Worm (Caenorhabditis elegans) whole organism, L1 larva: Measurements from ENCODE around the gene qns-1.

Experiments used
- C34B4.2 ChIP-seq: sonication (generic microtip); optimal IDR thresholded peaks from 2 replicates; lab custom pipeline; 2017; ENCODE audit warnings: mild to moderate bottlenecking, missing genetic modification characterization, missing compliant biosample characterization
- F16B12.6 ChIP-seq: fragments of 150-350 bp; optimal IDR thresholded peaks from 2 replicates; lab custom pipeline; 2014; ENCODE audit warnings: missing biosample characterization, missing genetic modification characterization
- Y116A8C.19 ChIP-seq: sonication (generic microtip); optimal IDR thresholded peaks from 2 replicates; lab custom pipeline; 2016; ENCODE audit warnings: missing compliant biosample characterization, missing genetic modification characterization, borderline replicate concordance
- aha-1 ChIP-seq: fragments of 150-350 bp; optimal IDR thresholded peaks from 2 replicates; lab custom pipeline; 2014; ENCODE audit warnings: missing biosample characterization, missing genetic modification characterization
- aly-2 ChIP-seq: fragments of 150-350 bp; optimal IDR thresholded peaks from 2 replicates; lab custom pipeline; 2014; ENCODE audit warnings: missing biosample characterization, missing genetic modification characterization
- ama-1 ChIP-seq: fragments of 150-350 bp; optimal IDR thresholded peaks from 2 replicates; lab custom pipeline; 2014
- blmp-1 ChIP-seq: fragments of 150-350 bp; optimal IDR thresholded peaks from 2 replicates; lab custom pipeline; 2014; ENCODE audit warnings: missing biosample characterization, missing genetic modification characterization
- ceh-63 ChIP-seq: fragments of 200-800 bp; sonication (Bioruptor generic); optimal IDR thresholded peaks from 2 replicates; lab custom pipeline; 2018; ENCODE audit warnings: mild to moderate bottlenecking, missing genetic modification characterization, missing compliant biosample characterization
- ceh-8 ChIP-seq: fragments of 200-800 bp; sonication (Bioruptor generic); optimal IDR thresholded peaks from 2 replicates; lab custom pipeline; 2018; ENCODE audit warnings: mild to moderate bottlenecking, missing genetic modification characterization, moderate library complexity, missing compliant biosample characterization
- ceh-82 ChIP-seq, 3 experiments: fragments of 150-350 bp in 1 of 3; sonication (generic microtip) in 2 of 3; optimal IDR thresholded peaks; 2 replicates each; lab custom pipeline; 2014 to 2017; ENCODE audit warnings: missing biosample characterization in 3 of 3, missing genetic modification characterization in 3 of 3
- ceh-88 ChIP-seq: fragments of 200-800 bp; sonication (Bioruptor generic); IDR thresholded peaks from 2 replicates; pipeline ENCODE4 v1.3.6; 2022; ENCODE audit warnings: missing genetic modification characterization, missing compliant biosample characterization
- ces-1 ChIP-seq: fragments of 150-350 bp; optimal IDR thresholded peaks from 2 replicates; lab custom pipeline; 2014; ENCODE audit warnings: missing biosample characterization, missing genetic modification reagents, missing genetic modification characterization
- dpl-1 ChIP-seq, 3 experiments: fragments of 150-350 bp in 2 of 3; sonication (generic microtip) in 1 of 3; optimal IDR thresholded peaks; 2 replicates each; lab custom pipeline; 2014 to 2017; ENCODE audit warnings: missing biosample characterization in 3 of 3, missing genetic modification characterization in 3 of 3, missing genetic modification reagents in 3 of 3
- dsc-1 ChIP-seq: sonication (generic microtip); optimal IDR thresholded peaks from 2 replicates; lab custom pipeline; 2016; ENCODE audit warnings: mild to moderate bottlenecking, missing genetic modification characterization, missing compliant biosample characterization
- efl-1 ChIP-seq, 4 experiments: fragments of 150-350 bp; optimal IDR thresholded peaks in 3 of 4; peaks in 1 of 4; 1 replicate in 1 of 4; 2 replicates in 3 of 4; lab custom pipeline; 2014; ENCODE audit warnings: missing biosample characterization in 2 of 4, missing genetic modification characterization in 2 of 4, missing genetic modification reagents in 2 of 4
- elt-2 ChIP-seq: sonication (generic microtip); optimal IDR thresholded peaks from 2 replicates; lab custom pipeline; 2016; ENCODE audit warnings: missing genetic modification characterization, mild to moderate bottlenecking, inconsistent platforms, missing compliant biosample characterization, missing genetic modification reagents
- ets-5 ChIP-seq: fragments of 200-800 bp; sonication (Bioruptor generic); IDR thresholded peaks from 2 replicates; pipeline ENCODE4 v1.3.6; 2022; ENCODE audit warnings: missing genetic modification characterization, missing compliant biosample characterization
- fkh-4 ChIP-seq: sonication (generic microtip); optimal IDR thresholded peaks from 2 replicates; lab custom pipeline; 2016; ENCODE audit warnings: missing compliant biosample characterization, missing genetic modification characterization, borderline replicate concordance
- fos-1 ChIP-seq: fragments of 150-350 bp; optimal IDR thresholded peaks from 2 replicates; lab custom pipeline; 2014; ENCODE audit warnings: missing biosample characterization, missing genetic modification characterization
- grh-1 ChIP-seq: fragments of 200-800 bp; sonication (Bioruptor generic); IDR thresholded peaks from 2 replicates; pipeline ENCODE4 v1.3.6; 2022; ENCODE audit warnings: missing genetic modification reagents, missing genetic modification characterization, missing compliant biosample characterization
- hlh-17 ChIP-seq: fragments of 200-800 bp; sonication (Bioruptor generic); optimal IDR thresholded peaks from 2 replicates; lab custom pipeline; 2018; ENCODE audit warnings: missing genetic modification characterization, mild to moderate bottlenecking, missing compliant biosample characterization, moderate library complexity, borderline replicate concordance
- hlh-4 ChIP-seq: sonication (generic microtip); optimal IDR thresholded peaks from 2 replicates; lab custom pipeline; 2016; ENCODE audit warnings: mild to moderate bottlenecking, missing genetic modification characterization, missing compliant biosample characterization
- hpl-2 ChIP-seq: fragments of 150-350 bp; optimal IDR thresholded peaks from 2 replicates; lab custom pipeline; 2014; ENCODE audit warnings: missing biosample characterization, missing genetic modification reagents, missing genetic modification characterization
- irx-1 ChIP-seq: sonication (generic microtip); optimal IDR thresholded peaks from 2 replicates; lab custom pipeline; 2016; ENCODE audit warnings: missing genetic modification characterization, missing compliant biosample characterization
- isw-1 ChIP-seq: fragments of 200-800 bp; sonication (Bioruptor generic); IDR thresholded peaks from 2 replicates; pipeline ENCODE4 v1.3.6; 2022; ENCODE audit warnings: missing genetic modification characterization, missing compliant biosample characterization
- lin-14 ChIP-seq: fragments of 200-800 bp; sonication (Bioruptor generic); optimal IDR thresholded peaks from 2 replicates; lab custom pipeline; 2018; ENCODE audit warnings: mild to moderate bottlenecking, missing genetic modification characterization, moderate library complexity, missing compliant biosample characterization
- lin-15B ChIP-seq: fragments of 150-350 bp; sonication (generic microtip); optimal IDR thresholded peaks from 3 replicates; lab custom pipeline; 2014; ENCODE audit warnings: missing biosample characterization, missing genetic modification characterization
- lin-35 ChIP-seq, 2 experiments: fragments of 150-350 bp; optimal IDR thresholded peaks; 2 replicates each; lab custom pipeline; 2014; ENCODE audit warnings: missing biosample characterization in 2 of 2, missing genetic modification characterization in 2 of 2, missing genetic modification reagents in 2 of 2
- lir-3 ChIP-seq: sonication (generic microtip); optimal IDR thresholded peaks from 2 replicates; lab custom pipeline; 2016; ENCODE audit warnings: mild to moderate bottlenecking, missing genetic modification characterization, moderate library complexity, missing compliant biosample characterization; ENCODE audit not compliant: poor library complexity
- mdl-1 ChIP-seq, 2 experiments: fragments of 150-350 bp; optimal IDR thresholded peaks; 2 replicates each; lab custom pipeline; 2014 to 2017; ENCODE audit warnings: missing biosample characterization in 2 of 2, missing genetic modification characterization in 2 of 2, inconsistent platforms in 1 of 2
- mef-2 ChIP-seq: fragments of 150-350 bp; optimal IDR thresholded peaks from 2 replicates; lab custom pipeline; 2014; ENCODE audit warnings: missing biosample characterization, missing genetic modification characterization
- nhr-11 ChIP-seq: fragments of 150-350 bp; optimal IDR thresholded peaks from 2 replicates; lab custom pipeline; 2014; ENCODE audit warnings: missing biosample characterization, missing genetic modification characterization
- nhr-12 ChIP-seq: sonication (generic microtip); optimal IDR thresholded peaks from 2 replicates; lab custom pipeline; 2017; ENCODE audit warnings: missing biosample characterization, missing genetic modification characterization
- nhr-19 ChIP-seq: fragments of 200-800 bp; sonication (Bioruptor generic); conservative IDR thresholded peaks from 2 replicates; pipeline ENCODE4 v1.3.6; 2022; ENCODE audit warnings: missing genetic modification characterization, missing compliant biosample characterization
- nhr-20 ChIP-seq: sonication (generic microtip); optimal IDR thresholded peaks from 2 replicates; lab custom pipeline; 2016; ENCODE audit warnings: mild to moderate bottlenecking, missing genetic modification characterization, missing compliant biosample characterization
- nhr-237 ChIP-seq: fragments of 150-350 bp; optimal IDR thresholded peaks from 2 replicates; lab custom pipeline; 2014; ENCODE audit warnings: missing biosample characterization, missing genetic modification characterization
- nhr-28 ChIP-seq: fragments of 150-350 bp; optimal IDR thresholded peaks from 2 replicates; lab custom pipeline; 2014; ENCODE audit warnings: missing biosample characterization, missing genetic modification characterization
- nhr-77 ChIP-seq: fragments of 150-350 bp; optimal IDR thresholded peaks from 2 replicates; lab custom pipeline; 2014; ENCODE audit warnings: missing biosample characterization, missing genetic modification characterization
- nhr-85 ChIP-seq: sonication (generic microtip); peaks from one replicate; lab custom pipeline; 2016; ENCODE audit warnings: missing genetic modification characterization, inconsistent platforms, missing compliant biosample characterization
- nhr-90 ChIP-seq: sonication (generic microtip); optimal IDR thresholded peaks from 2 replicates; lab custom pipeline; 2016; ENCODE audit warnings: mild to moderate bottlenecking, missing genetic modification characterization, missing compliant biosample characterization; ENCODE audit not compliant: poor library complexity
- pax-3 ChIP-seq: fragments of 200-800 bp; sonication (Bioruptor generic); optimal IDR thresholded peaks from 2 replicates; lab custom pipeline; 2018; ENCODE audit warnings: mild to moderate bottlenecking, missing genetic modification characterization, moderate library complexity, missing compliant biosample characterization
- skn-1 ChIP-seq: fragments of 150-350 bp; optimal IDR thresholded peaks from 2 replicates; lab custom pipeline; 2014; ENCODE audit warnings: missing biosample characterization, missing genetic modification characterization
- snpc-4 ChIP-seq: fragments of 150-350 bp; optimal IDR thresholded peaks from 2 replicates; lab custom pipeline; 2014; ENCODE audit warnings: missing biosample characterization, missing genetic modification characterization
- snu-23 ChIP-seq: sonication (generic microtip); optimal IDR thresholded peaks from 2 replicates; lab custom pipeline; 2016; ENCODE audit warnings: missing genetic modification characterization, missing compliant biosample characterization
- swsn-7 ChIP-seq: sonication (generic microtip); optimal IDR thresholded peaks from 2 replicates; lab custom pipeline; 2016; ENCODE audit warnings: missing genetic modification characterization, missing compliant biosample characterization
- tbx-2 ChIP-seq: sonication (generic microtip); optimal IDR thresholded peaks from 2 replicates; lab custom pipeline; 2016; ENCODE audit warnings: missing genetic modification characterization, missing compliant biosample characterization
- unc-130 ChIP-seq: fragments of 150-350 bp; optimal IDR thresholded peaks from 2 replicates; lab custom pipeline; 2017; ENCODE audit warnings: missing biosample characterization, missing genetic modification characterization, inconsistent platforms
- unc-30 ChIP-seq: sonication (generic microtip); optimal IDR thresholded peaks from 2 replicates; lab custom pipeline; 2017; ENCODE audit warnings: missing biosample characterization, missing genetic modification characterization
- unc-62 ChIP-seq: fragments of 150-350 bp; optimal IDR thresholded peaks from 2 replicates; lab custom pipeline; 2014; ENCODE audit warnings: missing biosample characterization, missing genetic modification reagents, missing genetic modification characterization
- unc-98 ChIP-seq: fragments of 200-800 bp; sonication (Bioruptor generic); IDR thresholded peaks from 2 replicates; pipeline ENCODE4 v1.3.6; 2022; ENCODE audit warnings: missing genetic modification characterization, missing compliant biosample characterization
- vab-15 ChIP-seq: sonication (generic microtip); optimal IDR thresholded peaks from 2 replicates; lab custom pipeline; 2017; ENCODE audit warnings: missing genotype, mild to moderate bottlenecking, missing genetic modification characterization, missing compliant biosample characterization
- zag-1 ChIP-seq: fragments of 150-350 bp; optimal IDR thresholded peaks from 2 replicates; lab custom pipeline; 2014; ENCODE audit warnings: missing biosample characterization, missing genetic modification characterization
- ztf-4 ChIP-seq: fragments of 150-350 bp; optimal IDR thresholded peaks from 2 replicates; lab custom pipeline; 2014; ENCODE audit warnings: missing biosample characterization, missing genetic modification characterization

qns-1 gene

ce11 chrIV:10250577-10251075 is 31.5 kb upstream of the qns-1 start, which contains the start of gene daf-14:
Gene daf-14, plus strand, starts transcription at chrIV:10250627.
- TF ChIP-seq unc-130 (tag; lab: Kevin White, UChicago) (no peak), lir-3 (tag; lab: Kevin White, UChicago) (no peak), dsc-1 (no peak), ceh-88 (GFP tag; lab: Robert Waterston, UW) (no peak), ztf-4 (no peak), elt-2 (tag; lab: Kevin White, UChicago) (peak; percentile 22), lin-14 (GFP tag; lab: Kevin White, UChicago) (peak; percentile 53), fos-1 (tag; lab: Kevin White, UChicago) (no peak), Y116A8C.19 (tag; lab: Kevin White, UChicago) (no peak), ceh-63 (GFP tag; lab: Kevin White, UChicago) (no peak), ets-5 (no peak), aha-1 (tag; lab: Kevin White, UChicago) (no peak), hlh-4 (tag; lab: Kevin White, UChicago) (no peak), hlh-17 (GFP tag; lab: Kevin White, UChicago) (no peak), lin-15B (tag; lab: Kevin White, UChicago) (no peak), zag-1 (tag; lab: Kevin White, UChicago) (no peak), ceh-82 (tag; optimal IDR thresholded peaks at IDR 0.05; lab: Kevin White, UChicago) (no peak), irx-1 (no peak), ces-1 (GFP tag; lab: Kevin White, UChicago) (no peak), mef-2 (tag; lab: Kevin White, UChicago) (no peak), nhr-28 (tag; lab: Kevin White, UChicago) (no peak), ceh-8 (GFP tag; lab: Kevin White, UChicago) (no peak), nhr-85 (tag; lab: Kevin White, UChicago) (peak; percentile 81), unc-62 (GFP tag; lab: Kevin White, UChicago) (no peak), isw-1 (GFP tag; lab: Robert Waterston, UW) (no peak), pax-3 (tag; lab: Kevin White, UChicago) (no peak), ama-1 (no peak), vab-15 (tag; lab: Kevin White, UChicago) (no peak), nhr-77 (tag; lab: Kevin White, UChicago) (no peak), grh-1 (GFP tag; lab: Robert Waterston, UW) (no peak), nhr-20 (tag; lab: Kevin White, UChicago) (peak; percentile 34), fkh-4 (tag; lab: Kevin White, UChicago) (no peak), hpl-2 (no peak), swsn-7 (tag; lab: Kevin White, UChicago) (no peak), C34B4.2 (tag; lab: Kevin White, UChicago) (no peak), snu-23 (GFP tag; lab: Kevin White, UChicago) (peak; percentile 31), nhr-90 (tag; lab: Kevin White, UChicago) (peak; percentile 50), nhr-12 (tag; lab: Kevin White, UChicago) (no peak), dpl-1 (GFP tag; optimal IDR thresholded peaks at IDR 0.05; lab: Kevin White, UChicago) (peak; percentile 8 to 55 (median 31)), snpc-4 (tag; lab: Kevin White, UChicago) (no peak), tbx-2 (tag; lab: Kevin White, UChicago) (peak; percentile 3), nhr-11 (tag; lab: Kevin White, UChicago) (no peak), nhr-19 (GFP tag; lab: Robert Waterston, UW) (peak; percentile 49), unc-30 (tag; lab: Kevin White, UChicago) (no peak), lin-35 (GFP tag; optimal IDR thresholded peaks at IDR 0.05; lab: Kevin White, UChicago) (peak; percentile 30 to 84), efl-1 (optimal IDR thresholded peaks at IDR 0.05; lab: Kevin White, UChicago) (no peak), efl-1 (GFP tag; optimal IDR thresholded peaks at IDR 0.05 in 1 of 2; lab: Kevin White, UChicago) (peak in 1 of 2 experiments; percentile 72), unc-98 (GFP tag; lab: Robert Waterston, UW) (no peak), mdl-1 (tag; optimal IDR thresholded peaks at IDR 0.05; lab: Kevin White, UChicago) (peak in 1 of 2 experiments; percentile 9), skn-1 (tag; lab: Kevin White, UChicago) (no peak), F16B12.6 (tag; lab: Kevin White, UChicago) (no peak), aly-2 (tag; lab: Kevin White, UChicago) (no peak), blmp-1 (tag; lab: Kevin White, UChicago) (peak; percentile 19), nhr-237 (tag; lab: Kevin White, UChicago) (no peak)
